Worm (Caenorhabditis elegans) whole organism, mixed stage, embryonic: Measurements from ENCODE around the gene T19D7.7.

Source experiments
- M03D4.4 ChIP-seq: sonication (generic microtip); optimal IDR thresholded peaks from 2 replicates; lab custom pipeline; 2017; ENCODE audit warnings: mild to moderate bottlenecking, missing genetic modification characterization, missing compliant biosample characterization
- bed-3 ChIP-seq: fragments of 200-800 bp; sonication (Bioruptor generic); optimal IDR thresholded peaks from 3 replicates; lab custom pipeline; 2018; ENCODE audit warnings: mild to moderate bottlenecking, missing genetic modification characterization, moderate library complexity, missing compliant biosample characterization
- blmp-1 ChIP-seq: fragments of 150-350 bp; optimal IDR thresholded peaks from 2 replicates; lab custom pipeline; 2014; ENCODE audit warnings: missing biosample characterization, missing genetic modification characterization
- ceh-43 ChIP-seq: fragments of 200-800 bp; sonication (Bioruptor generic); optimal IDR thresholded peaks from 2 replicates; lab custom pipeline; 2018; ENCODE audit warnings: mild to moderate bottlenecking, missing genetic modification characterization, moderate library complexity, missing compliant biosample characterization
- ceh-83 ChIP-seq: fragments of 200-800 bp; sonication (Bioruptor generic); optimal IDR thresholded peaks from 2 replicates; lab custom pipeline; 2018; ENCODE audit warnings: mild to moderate bottlenecking, missing genetic modification characterization, missing compliant biosample characterization
- ces-1 ChIP-seq: fragments of 150-350 bp; optimal IDR thresholded peaks from 2 replicates; lab custom pipeline; 2014; ENCODE audit warnings: missing biosample characterization, missing genetic modification reagents, missing genetic modification characterization
- cnd-1 ChIP-seq: fragments of 200-800 bp; sonication (Bioruptor generic); optimal IDR thresholded peaks from 2 replicates; lab custom pipeline; 2018; ENCODE audit warnings: mild to moderate bottlenecking, missing genetic modification characterization, missing compliant biosample characterization
- elt-1 ChIP-seq: sonication (generic microtip); optimal IDR thresholded peaks from 2 replicates; lab custom pipeline; 2017; ENCODE audit warnings: missing genetic modification characterization, mild to moderate bottlenecking, missing compliant biosample characterization, antibody characterized with exemption, moderate library complexity, borderline replicate concordance; ENCODE audit not compliant: insufficient read depth
- elt-3 ChIP-seq: fragments of 150-350 bp; optimal IDR thresholded peaks from 2 replicates; lab custom pipeline; 2014; ENCODE audit warnings: missing biosample characterization, missing genetic modification characterization
- flh-1 ChIP-seq: fragments of 200-800 bp; sonication (Bioruptor generic); optimal IDR thresholded peaks from 2 replicates; lab custom pipeline; 2018; ENCODE audit warnings: mild to moderate bottlenecking, missing genetic modification characterization, moderate library complexity, missing compliant biosample characterization
- ham-2 ChIP-seq: fragments of 200-800 bp; sonication (Bioruptor generic); optimal IDR thresholded peaks from 2 replicates; lab custom pipeline; 2018; ENCODE audit warnings: mild to moderate bottlenecking, missing genetic modification characterization, missing compliant biosample characterization
- hlh-1 ChIP-seq: fragments of 150-350 bp; optimal IDR thresholded peaks from 2 replicates; lab custom pipeline; 2014; ENCODE audit warnings: missing biosample characterization, missing genetic modification reagents, missing genetic modification characterization
- lin-13 ChIP-seq: fragments of 150-350 bp; optimal IDR thresholded peaks from 2 replicates; lab custom pipeline; 2014; ENCODE audit warnings: missing biosample characterization, missing genetic modification characterization
- lin-32 ChIP-seq: fragments of 200-800 bp; sonication (Bioruptor generic); optimal IDR thresholded peaks from 2 replicates; lab custom pipeline; 2018; ENCODE audit warnings: mild to moderate bottlenecking, missing genetic modification characterization, missing compliant biosample characterization
- lsy-2 ChIP-seq: fragments of 150-350 bp; optimal IDR thresholded peaks from 2 replicates; lab custom pipeline; 2014; ENCODE audit warnings: missing biosample characterization, missing genetic modification characterization
- mab-5 ChIP-seq: fragments of 150-350 bp; optimal IDR thresholded peaks from 2 replicates; lab custom pipeline; 2014; ENCODE audit warnings: missing biosample characterization, missing genetic modification characterization
- mep-1 ChIP-seq: fragments of 150-350 bp; optimal IDR thresholded peaks from 2 replicates; lab custom pipeline; 2017; ENCODE audit warnings: missing biosample characterization, missing genetic modification reagents, missing genetic modification characterization, inconsistent platforms
- mls-2 ChIP-seq: sonication (generic microtip); optimal IDR thresholded peaks from 2 replicates; lab custom pipeline; 2016; ENCODE audit warnings: mild to moderate bottlenecking, missing genetic modification characterization, moderate library complexity, missing compliant biosample characterization
- nhr-12 ChIP-seq: fragments of 150-350 bp; optimal IDR thresholded peaks from 2 replicates; lab custom pipeline; 2014; ENCODE audit warnings: missing biosample characterization, missing genetic modification characterization
- nhr-2 ChIP-seq: fragments of 150-350 bp; optimal IDR thresholded peaks from 2 replicates; lab custom pipeline; 2014; ENCODE audit warnings: missing biosample characterization, missing genetic modification characterization
- nhr-237 ChIP-seq: fragments of 150-350 bp; optimal IDR thresholded peaks from 2 replicates; lab custom pipeline; 2014; ENCODE audit warnings: missing biosample characterization, missing genetic modification characterization
- nhr-28 ChIP-seq: fragments of 150-350 bp; optimal IDR thresholded peaks from 2 replicates; lab custom pipeline; 2014; ENCODE audit warnings: missing biosample characterization, missing genetic modification characterization
- nhr-76 ChIP-seq: sonication (generic microtip); optimal IDR thresholded peaks from 2 replicates; lab custom pipeline; 2017; ENCODE audit warnings: missing biosample characterization, missing genetic modification characterization
- pha-4 ChIP-seq: fragments of 150-350 bp; optimal IDR thresholded peaks from 2 replicates; lab custom pipeline; 2018; ENCODE audit warnings: missing biosample characterization, missing genetic modification reagents, missing genetic modification characterization
- sem-2 ChIP-seq: fragments of 200-800 bp; sonication (Bioruptor generic); optimal IDR thresholded peaks from 2 replicates; lab custom pipeline; 2018; ENCODE audit warnings: mild to moderate bottlenecking, missing genetic modification characterization, missing compliant biosample characterization
- snpc-4 ChIP-seq: fragments of 150-350 bp; optimal IDR thresholded peaks from 2 replicates; lab custom pipeline; 2014; ENCODE audit warnings: missing biosample characterization, missing genetic modification characterization
- sptf-1 ChIP-seq: sonication (generic microtip); optimal IDR thresholded peaks from 2 replicates; lab custom pipeline; 2017; ENCODE audit warnings: mild to moderate bottlenecking, missing genetic modification characterization, moderate library complexity, missing compliant biosample characterization
- tbx-8 ChIP-seq: fragments of 200-800 bp; sonication (Bioruptor generic); optimal IDR thresholded peaks from 2 replicates; lab custom pipeline; 2018; ENCODE audit warnings: mild to moderate bottlenecking, missing genetic modification characterization, moderate library complexity, missing compliant biosample characterization
- unc-120 ChIP-seq: sonication (generic microtip); optimal IDR thresholded peaks from 2 replicates; lab custom pipeline; 2017; ENCODE audit warnings: missing genetic modification characterization, missing compliant biosample characterization; ENCODE audit not compliant: poor library complexity, severe bottlenecking
- unc-39 ChIP-seq: fragments of 150-350 bp; optimal IDR thresholded peaks from 2 replicates; lab custom pipeline; 2014; ENCODE audit warnings: missing biosample characterization, missing genetic modification characterization
- unc-62 ChIP-seq: fragments of 150-350 bp; optimal IDR thresholded peaks from 2 replicates; lab custom pipeline; 2014; ENCODE audit warnings: missing biosample characterization, missing genetic modification reagents, missing genetic modification characterization
- ztf-11 ChIP-seq: fragments of 150-350 bp; optimal IDR thresholded peaks from 2 replicates; lab custom pipeline; 2014; ENCODE audit warnings: missing biosample characterization, missing genetic modification characterization

Gene T19D7.7

DNA sequence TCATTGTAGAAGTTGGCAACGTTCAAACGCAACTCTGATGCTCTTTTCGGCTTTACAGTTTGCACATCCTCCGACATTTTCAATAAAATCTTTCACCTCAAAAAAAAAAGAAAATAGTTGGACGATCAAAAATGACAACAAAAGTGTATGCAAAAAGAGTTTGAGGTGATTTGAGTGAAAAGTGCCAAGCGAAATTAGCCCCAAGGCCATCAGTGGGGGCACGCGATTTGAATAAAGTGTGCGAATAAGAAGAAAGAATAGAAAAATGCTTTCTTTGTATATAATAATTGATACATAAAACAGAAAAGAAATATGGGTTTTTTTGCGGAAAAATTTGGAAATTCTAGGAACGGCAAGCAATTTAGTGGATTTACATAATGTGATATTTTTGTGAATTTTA lies 14.7 kb downstream of the T19D7.7 start, which contains the start of gene T19D7.5:
Gene T19D7.5, minus strand, starts transcription at position 101 of the 400 bp plus-strand sequence.
- no peak for TF ChIP-seq nhr-28 (tag; lab: Kevin White, UChicago)
- TF ChIP-seq sptf-1 (tag; lab: Kevin White, UChicago): no peak
- no peak for TF ChIP-seq elt-3
- TF ChIP-seq M03D4.4 (tag; lab: Kevin White, UChicago): no peak
- no peak for TF ChIP-seq nhr-2 (tag; lab: Kevin White, UChicago)
- no peak for TF ChIP-seq ceh-83
- TF ChIP-seq hlh-1 (tag; lab: Kevin White, UChicago): no peak
- TF ChIP-seq mep-1 (tag; lab: Kevin White, UChicago): no peak
- TF ChIP-seq unc-39 (tag; lab: Kevin White, UChicago): no peak
- no peak for TF ChIP-seq nhr-237 (tag; lab: Kevin White, UChicago)
- TF ChIP-seq mab-5 (tag; lab: Kevin White, UChicago): no peak
- no peak for TF ChIP-seq lin-32
- no peak for TF ChIP-seq blmp-1
- TF ChIP-seq unc-62: no peak
- no peak for TF ChIP-seq elt-1 (tag; lab: Kevin White, UChicago)
- no peak for TF ChIP-seq snpc-4 (tag; lab: Kevin White, UChicago)
- TF ChIP-seq unc-120: no peak
- TF ChIP-seq ceh-43 (GFP tag; lab: Kevin White, UChicago): no peak
- no peak for TF ChIP-seq pha-4
- TF ChIP-seq, all 35 proteins: peak for 0

DNA sequence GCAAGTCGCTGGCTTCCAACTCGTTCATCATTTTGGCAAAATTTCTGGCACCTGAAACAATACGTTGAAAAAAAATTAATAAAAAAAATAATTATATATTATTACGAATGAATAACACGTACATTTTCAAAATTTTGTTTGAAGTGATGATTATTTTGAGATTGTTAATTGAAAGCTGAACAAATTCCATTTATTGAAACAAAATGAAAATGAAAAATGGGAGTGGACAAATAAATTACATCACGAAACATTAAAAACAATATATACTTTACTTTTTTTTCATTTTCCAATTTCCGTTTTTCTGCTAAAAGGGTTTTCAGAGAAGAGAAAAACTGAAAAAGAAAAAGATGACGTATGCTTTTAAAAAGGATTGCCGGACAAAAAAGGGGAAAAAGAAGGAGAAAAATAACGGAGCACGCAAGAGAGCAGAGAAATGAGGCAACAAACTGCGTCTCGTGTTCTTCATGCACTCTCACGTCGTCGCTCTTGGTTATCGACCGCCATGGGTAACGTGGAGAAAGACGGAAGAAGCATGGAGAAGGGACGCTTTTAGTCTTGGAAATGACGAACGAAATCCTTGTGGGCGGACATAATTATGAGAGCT lies 19.0 kb downstream of the T19D7.7 start, which contains the start of gene rund-1:
Gene rund-1, minus strand, starts transcription at position 51 of the 604 bp plus-strand sequence.
- TF ChIP-seq ces-1 (GFP tag; lab: Kevin White, UChicago) (peak; percentile 22), ham-2 (GFP tag; lab: Kevin White, UChicago) (no peak)

DNA sequence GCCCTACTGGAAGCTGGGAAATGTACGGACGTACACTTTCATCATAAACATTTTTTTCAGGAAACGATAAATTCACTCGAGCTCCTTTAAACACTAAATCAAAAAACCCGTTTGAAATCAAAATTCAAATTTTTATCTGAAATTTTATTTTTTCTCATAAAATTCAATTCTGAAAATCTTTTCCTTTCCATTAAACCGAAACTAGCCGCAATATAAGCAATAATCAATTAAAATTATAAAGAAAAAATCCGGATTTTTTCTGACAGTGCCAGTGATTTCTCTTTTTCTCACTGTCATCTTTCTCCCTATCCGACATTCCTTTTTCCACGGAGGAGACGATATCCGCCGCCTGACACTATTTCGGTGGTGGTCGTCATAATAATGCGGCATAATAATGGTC lies 24.9 kb downstream of the T19D7.7 start, which contains the start of gene lpr-7:
Gene lpr-7, plus strand, starts transcription at position 301 of the 400 bp plus-strand sequence.
- TF ChIP-seq elt-1 (tag; lab: Kevin White, UChicago) (no peak), ceh-83 (no peak), unc-120 (no peak), M03D4.4 (tag; lab: Kevin White, UChicago) (no peak), lin-32 (no peak), nhr-237 (tag; lab: Kevin White, UChicago) (no peak), snpc-4 (tag; lab: Kevin White, UChicago) (no peak), nhr-76 (tag; lab: Kevin White, UChicago) (no peak), bed-3 (no peak), nhr-28 (tag; lab: Kevin White, UChicago) (no peak), tbx-8 (no peak), nhr-12 (tag; lab: Kevin White, UChicago) (no peak), mls-2 (no peak), unc-39 (tag; lab: Kevin White, UChicago) (no peak), ham-2 (GFP tag; lab: Kevin White, UChicago) (no peak), sptf-1 (tag; lab: Kevin White, UChicago) (no peak), mep-1 (tag; lab: Kevin White, UChicago) (no peak), cnd-1 (tag; lab: Kevin White, UChicago) (no peak), ces-1 (GFP tag; lab: Kevin White, UChicago) (no peak), mab-5 (tag; lab: Kevin White, UChicago) (no peak)

DNA sequence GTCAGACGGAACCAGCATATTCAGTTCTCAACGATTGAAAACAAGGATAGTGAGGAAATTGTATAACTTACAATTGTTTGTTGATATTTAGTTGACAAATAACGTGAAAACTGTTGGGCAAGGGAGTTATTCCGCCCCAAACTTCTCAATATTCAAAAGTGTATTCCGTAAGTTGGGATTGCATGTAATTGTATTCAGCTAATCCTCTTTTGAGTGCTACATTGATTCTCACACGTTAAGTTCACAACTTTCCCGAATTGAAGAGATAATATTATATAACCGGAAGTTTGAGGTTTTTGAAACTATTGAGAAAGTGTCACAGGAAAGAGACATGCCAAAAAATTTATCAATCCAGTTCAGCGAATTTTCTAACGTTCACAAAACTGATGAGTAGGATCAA lies 26.0 kb downstream of the T19D7.7 start, which contains the start of gene ifc-2:
Gene ifc-2, minus strand, starts transcription at position 101 of the 400 bp plus-strand sequence.
- TF ChIP-seq lsy-2 (tag; lab: Kevin White, UChicago): no peak
- TF ChIP-seq elt-3: no peak
- TF ChIP-seq nhr-28 (tag; lab: Kevin White, UChicago): no peak
- no peak for TF ChIP-seq nhr-2 (tag; lab: Kevin White, UChicago)
- TF ChIP-seq ceh-83: no peak
- no peak for TF ChIP-seq ces-1 (GFP tag; lab: Kevin White, UChicago)
- no peak for TF ChIP-seq bed-3
- no peak for TF ChIP-seq unc-62
- no peak for TF ChIP-seq mls-2
- TF ChIP-seq M03D4.4 (tag; lab: Kevin White, UChicago): no peak
- no peak for TF ChIP-seq ceh-43 (GFP tag; lab: Kevin White, UChicago)
- TF ChIP-seq nhr-237 (tag; lab: Kevin White, UChicago): no peak
- TF ChIP-seq cnd-1 (tag; lab: Kevin White, UChicago): no peak
- no peak for TF ChIP-seq flh-1 (GFP tag; lab: Kevin White, UChicago)

DNA sequence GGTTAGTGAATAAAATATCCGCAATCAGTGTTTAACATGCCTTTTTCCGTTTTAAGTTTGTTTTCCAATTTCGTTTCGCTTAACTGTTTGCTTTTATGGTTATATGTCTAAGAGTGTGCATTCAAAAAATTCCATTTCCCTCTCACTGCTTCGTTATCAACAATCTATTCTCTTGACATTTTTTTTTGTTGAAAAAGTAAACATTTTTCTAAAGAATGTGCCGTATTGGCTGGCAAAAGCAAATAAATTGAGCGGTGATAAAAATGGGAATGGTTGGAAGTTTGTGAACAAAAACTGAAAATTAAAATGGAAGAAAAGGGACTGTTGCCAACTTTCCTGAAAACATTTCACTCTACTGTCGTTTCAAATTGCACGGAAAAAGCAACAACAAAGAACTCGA lies 29.2 kb downstream of the T19D7.7 start:
- TF ChIP-seq sptf-1 (tag; lab: Kevin White, UChicago) (no peak), unc-39 (tag; lab: Kevin White, UChicago) (no peak), nhr-28 (tag; lab: Kevin White, UChicago) (no peak), lin-13 (tag; lab: Kevin White, UChicago) (no peak), ceh-43 (GFP tag; lab: Kevin White, UChicago) (no peak), ztf-11 (tag; lab: Kevin White, UChicago) (no peak), ces-1 (GFP tag; lab: Kevin White, UChicago) (no peak), ham-2 (GFP tag; lab: Kevin White, UChicago) (no peak), sem-2 (no peak), nhr-12 (tag; lab: Kevin White, UChicago) (no peak), lin-32 (no peak), pha-4 (no peak), snpc-4 (tag; lab: Kevin White, UChicago) (no peak), hlh-1 (tag; lab: Kevin White, UChicago) (no peak)
